Worm (Caenorhabditis elegans) whole organism, midembryonic: ENCODE results near the gene mrpl-35.

Source experiments
- T22C8.4 ChIP-seq: fragments of 200-800 bp; sonication (Bioruptor generic); IDR thresholded peaks from 2 replicates; pipeline ENCODE4 v1.3.6; 2022; ENCODE audit warnings: missing genetic modification characterization, missing compliant biosample characterization
- cog-1 ChIP-seq: sonication (generic microtip); optimal IDR thresholded peaks from 2 replicates; lab custom pipeline; 2016; ENCODE audit warnings: missing genetic modification characterization, missing compliant biosample characterization
- flt-1 ChIP-seq: fragments of 200-800 bp; sonication (Bioruptor generic); IDR thresholded peaks from 2 replicates; pipeline ENCODE4 v1.3.6; 2022; ENCODE audit warnings: missing genetic modification characterization, missing compliant biosample characterization
- klf-2 ChIP-seq: fragments of 200-800 bp; sonication (Bioruptor generic); conservative IDR thresholded peaks from 2 replicates; pipeline ENCODE4 v1.3.6; 2022; ENCODE audit warnings: missing genetic modification reagents, missing genetic modification characterization, missing compliant biosample characterization
- ref-1 ChIP-seq: fragments of 200-800 bp; sonication (Bioruptor generic); conservative IDR thresholded peaks from 2 replicates; pipeline ENCODE4 v1.3.6; 2022; ENCODE audit warnings: missing genetic modification reagents, missing genetic modification characterization, missing compliant biosample characterization
- ztf-23 ChIP-seq: fragments of 200-800 bp; sonication (Bioruptor generic); IDR thresholded peaks from 2 replicates; pipeline ENCODE4 v1.3.6; 2022; ENCODE audit warnings: missing genetic modification reagents, missing genetic modification characterization, missing compliant biosample characterization

DNA sequence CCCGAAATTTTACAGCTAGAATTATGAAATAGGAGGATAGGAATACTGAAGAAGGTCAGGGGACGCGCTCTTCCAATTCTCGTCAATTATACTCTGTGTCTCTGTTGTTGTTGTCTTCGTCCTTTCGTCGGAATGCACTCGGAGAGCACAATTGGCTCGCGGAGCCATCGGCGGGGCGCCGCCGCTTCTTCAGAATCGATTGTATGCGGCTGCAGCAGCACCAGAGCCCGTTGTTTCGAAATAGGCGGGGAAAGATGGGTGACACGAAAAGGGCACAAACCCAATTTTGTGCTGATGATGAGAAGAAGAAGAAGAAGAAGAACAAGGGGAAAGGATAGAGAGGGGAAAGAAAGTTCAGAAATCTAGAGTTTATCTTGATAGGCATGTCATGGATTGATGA lies 32.1 kb downstream of the mrpl-35 start:
- TF ChIP-seq flt-1 (GFP tag; lab: Robert Waterston, UW) (no peak), ztf-23 (GFP tag; lab: Robert Waterston, UW) (no peak), klf-2 (GFP tag; lab: Robert Waterston, UW) (no peak), cog-1 (tag; lab: Kevin White, UChicago) (no peak), ref-1 (GFP tag; lab: Robert Waterston, UW) (no peak), T22C8.4 (GFP tag; lab: Robert Waterston, UW) (no peak)
